Fruit fly (Drosophila melanogaster): Measurements from ENCODE around the gene Gba1b.
A peak's percentile ranks its signal among the peaks of the same experiment; 100 is the strongest.

The Gba1b gene

DNA sequence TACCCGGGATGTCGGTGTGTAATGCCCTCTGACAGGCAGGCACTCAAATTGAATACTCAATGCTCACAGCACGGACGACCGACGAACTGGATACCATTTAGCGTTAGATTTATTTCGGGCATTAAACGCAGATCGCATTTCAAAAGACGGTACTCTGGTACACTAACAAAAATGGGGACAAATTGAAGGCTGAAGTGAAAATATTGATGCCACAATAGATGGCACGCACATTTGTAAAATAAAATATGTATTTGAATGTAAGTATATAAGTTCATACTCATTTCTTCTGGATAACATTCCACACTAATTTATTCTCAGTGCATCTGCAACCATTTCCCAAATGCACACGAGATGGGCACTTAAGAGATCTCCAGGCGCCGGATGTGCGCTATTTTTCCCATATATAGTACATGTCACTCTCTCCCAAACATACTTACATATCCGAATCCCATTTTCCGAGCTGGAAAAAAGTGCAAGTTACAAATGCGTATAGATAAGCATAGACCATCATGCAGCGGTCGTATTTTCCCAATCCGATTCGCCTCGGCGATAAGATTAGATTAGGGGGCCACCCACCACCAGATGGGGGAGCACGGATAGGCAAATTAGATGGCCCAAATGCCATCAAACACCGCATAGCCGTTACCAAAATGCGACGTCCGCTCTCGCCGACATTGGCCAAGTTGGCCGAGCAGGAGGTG, 5.1 kb downstream of the Gba1b start, which contains the start of gene CG10301 (continued):
- peak; percentile 84 for TF ChIP-seq ara (GFP tag; IDR thresholded peaks at IDR 0.05)
- TF ChIP-seq Oli (tag; optimal IDR thresholded peaks at IDR 0.05), result peak; percentile 65
- TF ChIP-seq CG6272 (GFP tag; IDR thresholded peaks at IDR 0.05), result 0 out of 2 replicates have a peak, but pooled peaks have one; percentile 7
- no peak for TF ChIP-seq CG10321 (GFP tag; IDR thresholded peaks at IDR 0.05)
- peak; percentile 69 for TF ChIP-seq fd96Cb (tag; optimal IDR thresholded peaks at IDR 0.05)
- TF ChIP-seq crp (GFP tag; optimal IDR thresholded peaks at IDR 0.05), result peak in 1 of 2 experiments; percentile 1
- peak; percentile 49 for TF ChIP-seq trem (tag; optimal IDR thresholded peaks at IDR 0.05)
- TF ChIP-seq slbo (GFP tag; IDR thresholded peaks at IDR 0.05), result peak; percentile 27; the same call in 1 of the 2 replicates
- TF ChIP-seq CG11398 (GFP tag; optimal IDR thresholded peaks at IDR 0.05), result no peak
- TF ChIP-seq CG12219 (GFP tag; optimal IDR thresholded peaks at IDR 0.05), result peak; percentile 59
- peak; percentile 67 for TF ChIP-seq Blimp-1 (GFP tag; optimal IDR thresholded peaks at IDR 0.05)
- TF ChIP-seq E2f2 (GFP tag; IDR thresholded peaks at IDR 0.05), result peak; percentile 34; the same call in 1 of the 2 replicates
- 0 out of 2 replicates have a peak, but pooled peaks have one; percentile 39 for TF ChIP-seq ap (GFP tag; IDR thresholded peaks at IDR 0.05)
- TF ChIP-seq disco-r (GFP tag; optimal IDR thresholded peaks at IDR 0.05), result no peak
- peak; percentile 68 for TF ChIP-seq Hsf (GFP tag; optimal IDR thresholded peaks at IDR 0.05)
- TF ChIP-seq yki (optimal IDR thresholded peaks at IDR 0.05), result no peak
- no peak for TF ChIP-seq CG9876 (GFP tag; optimal IDR thresholded peaks at IDR 0.05)
- TF ChIP-seq CG18599 (GFP tag; optimal IDR thresholded peaks at IDR 0.05), result peak; percentile 32
- TF ChIP-seq Gsc (GFP tag; IDR thresholded peaks at IDR 0.05), result peak; percentile 25; the same call in 1 of the 2 replicates
- TF ChIP-seq CG18476 (GFP tag; optimal IDR thresholded peaks at IDR 0.05), result peak; percentile 32
- no peak for TF ChIP-seq Hmx (GFP tag; optimal IDR thresholded peaks at IDR 0.05)
- no peak for TF ChIP-seq TFAM (GFP tag; optimal IDR thresholded peaks at IDR 0.05)
- no peak for TF ChIP-seq CG12299 (tag; optimal IDR thresholded peaks at IDR 0.05)
- TF ChIP-seq stwl (tag; optimal IDR thresholded peaks at IDR 0.05), result peak; percentile 21
- TF ChIP-seq CG1647 (GFP tag; optimal IDR thresholded peaks at IDR 0.05), result peak; percentile 25
- TF ChIP-seq ci (GFP tag; IDR thresholded peaks at IDR 0.05), result peak; percentile 82
- peak; percentile 61 for TF ChIP-seq unpg (GFP tag; optimal IDR thresholded peaks at IDR 0.05)
- TF ChIP-seq CG11695 (GFP tag; IDR thresholded peaks at IDR 0.05), result peak; percentile 50; the same call in 1 of the 3 replicates
- no peak for TF ChIP-seq run (tag; optimal IDR thresholded peaks at IDR 0.05)
- TF ChIP-seq CG14860 (GFP tag; IDR thresholded peaks at IDR 0.05; ENCODE audit: partially characterized antibody), result no peak
- peak; percentile 62; the same call in 2 of the 3 replicates for TF ChIP-seq dysf (GFP tag; IDR thresholded peaks at IDR 0.05)
- peak; percentile 84 for TF ChIP-seq CG4404 (GFP tag; IDR thresholded peaks at IDR 0.05)
- peak; percentile 41 for TF ChIP-seq CG8089 (GFP tag; optimal IDR thresholded peaks at IDR 0.05)
- peak; percentile 66 for TF ChIP-seq Ssrp (tag; optimal IDR thresholded peaks at IDR 0.05)
- peak in 1 of 3 experiments; percentile 81 for TF ChIP-seq lola (GFP tag; optimal IDR thresholded peaks at IDR 0.05)
- TF ChIP-seq chif (GFP tag; optimal IDR thresholded peaks at IDR 0.05), result peak; percentile 30 to 77
- TF ChIP-seq CG15696 (tag; optimal IDR thresholded peaks at IDR 0.05), result peak; percentile 89
- peak; percentile 67 for TF ChIP-seq D19A (tag; optimal IDR thresholded peaks at IDR 0.05)
- peak; percentile 46; the same call in 1 of the 2 replicates for TF ChIP-seq CG1024 (GFP tag; IDR thresholded peaks at IDR 0.05)
- TF ChIP-seq br (optimal IDR thresholded peaks at IDR 0.05), result no peak
- peak; percentile 64 for TF ChIP-seq az2 (GFP tag; optimal IDR thresholded peaks at IDR 0.05)
- TF ChIP-seq cato (GFP tag; optimal IDR thresholded peaks at IDR 0.05; ENCODE audit: borderline replicate concordance), result peak; percentile 40
- no peak for TF ChIP-seq CG2889 (GFP tag; IDR thresholded peaks at IDR 0.05)
- TF ChIP-seq Sry-β (GFP tag; optimal IDR thresholded peaks at IDR 0.05), result no peak
- TF ChIP-seq Trl (optimal IDR thresholded peaks at IDR 0.05), result no peak
- TF ChIP-seq Trl (GFP tag; optimal IDR thresholded peaks at IDR 0.05), result peak; percentile 12
- no peak for TF ChIP-seq CG15514 (GFP tag; optimal IDR thresholded peaks at IDR 0.05)
- no peak for TF ChIP-seq CG6791 (GFP tag; IDR thresholded peaks at IDR 0.05; ENCODE audit: partially characterized antibody)
- TF ChIP-seq E2f1 (GFP tag; IDR thresholded peaks at IDR 0.05), result peak; percentile 60
